Worm (Caenorhabditis elegans): ENCODE data around the gene F23H11.2.

The F23H11.2 gene

ce11 chrIII:888983-889549 lies 6.5 kb upstream of the F23H11.2 start:
- TF ChIP-seq C34F6.9 (tag; optimal IDR thresholded peaks at IDR 0.05), result peak; percentile 64
- no peak for TF ChIP-seq alr-1 (tag; optimal IDR thresholded peaks at IDR 0.05)
- TF ChIP-seq nhr-77 (tag; optimal IDR thresholded peaks at IDR 0.05), result no peak
- peak; percentile 11 for TF ChIP-seq unc-55 (GFP tag; optimal IDR thresholded peaks at IDR 0.05)
- TF ChIP-seq R02D3.7 (tag; optimal IDR thresholded peaks at IDR 0.05), result no peak
- no peak for TF ChIP-seq gmeb-1 (tag; optimal IDR thresholded peaks at IDR 0.05)
- no peak for TF ChIP-seq ceh-82 (tag; optimal IDR thresholded peaks at IDR 0.05)
- no peak for TF ChIP-seq egl-27 (tag; optimal IDR thresholded peaks at IDR 0.05)
- peak in 1 of 2 experiments; percentile 69 for TF ChIP-seq lsy-2 (tag; optimal IDR thresholded peaks at IDR 0.05)
- no peak for TF ChIP-seq F13H6.1 (tag; optimal IDR thresholded peaks at IDR 0.05)

DNA sequence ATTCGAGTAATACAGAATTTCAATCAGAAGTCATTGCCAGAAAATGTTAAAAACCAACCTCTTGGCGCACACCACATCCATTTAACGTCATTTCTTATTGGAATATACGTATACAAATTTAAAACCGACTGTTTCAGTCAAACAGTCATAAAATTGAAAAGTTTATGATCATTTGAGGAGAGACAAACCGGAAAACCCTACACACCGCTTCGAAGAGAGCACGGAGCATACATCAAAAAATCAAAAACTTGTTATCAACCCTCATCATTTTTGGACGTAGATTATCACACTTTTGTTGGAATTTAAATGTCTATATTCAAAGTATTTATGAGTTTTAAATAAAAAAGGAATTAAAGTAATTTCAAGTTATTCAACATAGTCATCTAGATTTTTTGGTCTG lies 4.5 kb upstream of the F23H11.2 start, which contains the start of gene T24C4.10:
TSS of gene T24C4.10 (minus strand) at position 230 of the 400 bp plus-strand sequence.
- TF ChIP-seq fos-1 (tag; optimal IDR thresholded peaks at IDR 0.05) (peak; percentile 71), elt-3 (tag; optimal IDR thresholded peaks at IDR 0.05) (no peak)

DNA sequence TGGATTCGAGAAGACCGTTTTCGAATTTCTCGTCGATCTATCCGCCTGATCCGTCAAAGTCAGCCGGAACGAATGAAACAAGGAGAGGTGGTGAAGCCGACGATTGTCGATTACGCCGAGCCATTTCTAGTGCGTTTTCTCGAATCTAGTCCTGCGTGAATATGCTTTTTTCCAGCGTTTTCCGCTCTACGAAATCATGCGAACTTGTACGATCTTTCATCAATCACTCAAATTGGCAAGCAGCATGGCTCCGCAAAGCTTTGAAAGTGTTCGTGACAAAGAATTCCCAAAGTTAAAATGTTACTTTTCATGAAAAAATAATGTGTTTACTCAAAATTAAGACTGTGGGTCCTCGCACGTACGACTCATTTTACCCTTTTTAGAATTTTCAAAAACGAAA lies 1.4 kb downstream of the F23H11.2 start:
- TF ChIP-seq zag-1 (tag; optimal IDR thresholded peaks at IDR 0.05) (no peak), elt-1 (tag; optimal IDR thresholded peaks at IDR 0.05) (no peak), nhr-12 (tag; optimal IDR thresholded peaks at IDR 0.05) (no peak), sem-4 (tag; optimal IDR thresholded peaks at IDR 0.05) (no peak), nhr-6 (tag; optimal IDR thresholded peaks at IDR 0.05) (no peak), snpc-4 (tag; optimal IDR thresholded peaks at IDR 0.05) (no peak), nhr-77 (tag; optimal IDR thresholded peaks at IDR 0.05) (no peak), nhr-21 (tag; optimal IDR thresholded peaks at IDR 0.05) (no peak), lin-13 (GFP tag; optimal IDR thresholded peaks at IDR 0.05) (no peak), elt-3 (tag; optimal IDR thresholded peaks at IDR 0.05) (no peak)

ce11 chrIII:900134-900533 lies 4.6 kb downstream of the F23H11.2 start:
- TF ChIP-seq egl-27 (tag; optimal IDR thresholded peaks at IDR 0.05) (no peak), unc-39 (tag; optimal IDR thresholded peaks at IDR 0.05) (no peak), ama-1 (optimal IDR thresholded peaks at IDR 0.05) (no peak), lsy-2 (tag; optimal IDR thresholded peaks at IDR 0.05) (no peak), dmd-4 (tag; optimal IDR thresholded peaks at IDR 0.05) (no peak), nhr-25 (tag; optimal IDR thresholded peaks at IDR 0.05) (no peak), nhr-11 (tag; optimal IDR thresholded peaks at IDR 0.05) (no peak), nhr-129 (tag; optimal IDR thresholded peaks at IDR 0.05) (no peak), mab-5 (tag; optimal IDR thresholded peaks at IDR 0.05) (no peak), elt-1 (tag; optimal IDR thresholded peaks at IDR 0.05) (no peak), Y55F3AM.14 (GFP tag; optimal IDR thresholded peaks at IDR 0.05) (no peak), fos-1 (tag; optimal IDR thresholded peaks at IDR 0.05) (no peak), sma-9 (GFP tag; optimal IDR thresholded peaks at IDR 0.05) (no peak), sma-9 (tag; optimal IDR thresholded peaks at IDR 0.05) (no peak)

DNA sequence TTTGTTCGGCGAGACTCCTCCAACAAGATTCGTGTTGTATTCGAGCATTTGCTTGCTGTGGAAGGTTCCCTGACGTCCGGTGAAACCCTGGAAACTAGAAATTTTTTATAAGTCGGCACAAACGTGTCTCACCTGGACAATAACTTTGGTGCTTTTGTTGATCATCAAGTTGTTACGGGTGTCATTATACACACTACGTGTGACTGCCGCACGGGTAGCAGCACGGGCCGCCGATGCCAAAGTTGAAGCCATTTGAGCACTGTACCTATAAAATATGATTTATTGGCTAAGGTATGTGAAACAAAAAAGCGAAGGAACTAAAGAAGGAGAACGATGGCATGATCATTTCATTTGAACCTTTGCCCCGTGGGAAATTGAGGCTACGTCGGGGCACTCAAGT lies 5.6 kb downstream of the F23H11.2 start, which contains the start of gene sucl-2:
TSS of gene sucl-2 (minus strand) at position 265 of the 400 bp plus-strand sequence.
- no peak for TF ChIP-seq lin-11 (tag; optimal IDR thresholded peaks at IDR 0.05)
- TF ChIP-seq mdl-1 (tag; optimal IDR thresholded peaks at IDR 0.05), result no peak
- TF ChIP-seq unc-39 (tag; optimal IDR thresholded peaks at IDR 0.05), result no peak
- TF ChIP-seq R02D3.7 (tag; optimal IDR thresholded peaks at IDR 0.05), result no peak
- no peak for TF ChIP-seq ceh-16 (tag; optimal IDR thresholded peaks at IDR 0.05)

DNA sequence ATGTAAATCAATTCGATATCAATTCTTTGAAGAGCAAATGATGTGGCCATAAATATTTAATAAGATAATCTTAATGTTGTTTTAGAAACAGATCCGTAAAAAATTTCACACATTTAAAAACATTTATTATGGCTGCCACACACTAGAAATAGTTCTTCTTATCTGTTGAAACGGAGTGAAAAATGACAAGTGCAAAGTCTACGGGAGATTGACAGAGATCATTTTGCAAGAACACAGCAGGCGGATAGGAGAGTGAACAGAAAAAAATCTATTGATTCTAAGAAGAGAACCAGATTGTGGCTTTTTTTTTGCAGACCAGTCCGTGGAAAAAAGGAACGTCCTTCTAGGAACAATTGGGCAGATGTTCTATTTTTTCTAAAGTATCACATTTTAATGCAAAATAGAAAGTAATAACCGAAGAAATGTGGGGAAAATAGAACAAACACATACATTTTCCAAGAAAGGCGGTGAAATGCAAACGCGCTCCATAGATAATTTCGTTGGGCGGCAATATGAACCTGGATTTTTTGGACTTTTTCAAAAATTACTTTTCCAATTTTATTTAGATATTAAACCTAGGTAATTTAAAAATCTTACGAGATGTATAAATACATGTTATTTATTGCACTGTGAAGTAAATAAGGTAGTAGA lies 6.2 kb downstream of the F23H11.2 start:
- no peak for TF ChIP-seq ama-1 (optimal IDR thresholded peaks at IDR 0.05)
- TF ChIP-seq lin-13 (GFP tag; optimal IDR thresholded peaks at IDR 0.05), result peak; percentile 34
- no peak for TF ChIP-seq R02D3.7 (tag; optimal IDR thresholded peaks at IDR 0.05)
- no peak for TF ChIP-seq nhr-10 (tag; optimal IDR thresholded peaks at IDR 0.05)
- no peak for TF ChIP-seq nhr-77 (tag; optimal IDR thresholded peaks at IDR 0.05)
- no peak for TF ChIP-seq ztf-11 (tag; optimal IDR thresholded peaks at IDR 0.05)
- peak; percentile 35 for TF ChIP-seq C34F6.9 (tag; optimal IDR thresholded peaks at IDR 0.05)
- TF ChIP-seq alr-1 (tag; optimal IDR thresholded peaks at IDR 0.05), result no peak
- peak in 1 of 2 experiments; percentile 44 for TF ChIP-seq lsy-2 (tag; optimal IDR thresholded peaks at IDR 0.05)
- no peak for TF ChIP-seq ZK546.5 (tag; optimal IDR thresholded peaks at IDR 0.05)
- TF ChIP-seq sem-4 (tag; optimal IDR thresholded peaks at IDR 0.05), result no peak
- TF ChIP-seq aly-2 (tag; optimal IDR thresholded peaks at IDR 0.05), result no peak
- TF ChIP-seq nhr-21 (tag; optimal IDR thresholded peaks at IDR 0.05), result no peak
- no peak for TF ChIP-seq unc-55 (GFP tag; optimal IDR thresholded peaks at IDR 0.05)
- TF ChIP-seq mdl-1 (tag; optimal IDR thresholded peaks at IDR 0.05), result no peak
- no peak for TF ChIP-seq sma-9 (GFP tag; optimal IDR thresholded peaks at IDR 0.05)
- TF ChIP-seq sma-9 (tag; optimal IDR thresholded peaks at IDR 0.05), result no peak
- TF ChIP-seq gmeb-1 (tag; optimal IDR thresholded peaks at IDR 0.05), result peak; percentile 54

Measured in whole organism, L2 larva.